Fruit fly (Drosophila melanogaster) whole organism, prepupa: ENCODE measurements around the gene CG7362.

Experiments used
- Blimp-1 ChIP-seq: fragments of 200-800 bp; sonication (Bioruptor generic); optimal IDR thresholded peaks from 3 replicates; lab custom pipeline; 2017; ENCODE audit warnings: missing biosample characterization, missing genetic modification characterization, mild to moderate bottlenecking, moderate library complexity, missing genetic modification reagents
- CG10669 ChIP-seq: fragments of 200-800 bp; sonication (Bioruptor generic); optimal IDR thresholded peaks from 3 replicates; lab custom pipeline; 2018; ENCODE audit warnings: missing biosample characterization, mild to moderate bottlenecking, missing genetic modification characterization, moderate library complexity
- CG11294 ChIP-seq: fragments of 200-800 bp; sonication (Bioruptor generic); IDR thresholded peaks from 2 replicates; pipeline ENCODE4 v1.3.6; 2022; ENCODE audit warnings: missing biosample characterization, missing genetic modification characterization
- CG11762 ChIP-seq: fragments of 200-800 bp; sonication (Bioruptor generic); optimal IDR thresholded peaks from 3 replicates; lab custom pipeline; 2016; ENCODE audit warnings: missing biosample characterization, missing genetic modification characterization; ENCODE audit not compliant: insufficient read depth
- CG11902 ChIP-seq: fragments of 200-800 bp; sonication (Bioruptor generic); optimal IDR thresholded peaks from 3 replicates; lab custom pipeline; 2016; ENCODE audit warnings: missing biosample characterization, missing genetic modification characterization
- CG1621 ChIP-seq: fragments of 200-800 bp; sonication (Bioruptor generic); optimal IDR thresholded peaks from 3 replicates; lab custom pipeline; 2018; ENCODE audit warnings: missing biosample characterization, mild to moderate bottlenecking, missing genetic modification characterization
- CG16779 ChIP-seq: fragments of 200-800 bp; sonication (Bioruptor generic); optimal IDR thresholded peaks from 3 replicates; lab custom pipeline; 2017; ENCODE audit warnings: missing biosample characterization, mild to moderate bottlenecking, missing genetic modification characterization
- CG31627 ChIP-seq: fragments of 200-800 bp; sonication (Bioruptor generic); optimal IDR thresholded peaks from 3 replicates; lab custom pipeline; 2016; ENCODE audit warnings: missing biosample characterization, missing genetic modification characterization
- CG32006 ChIP-seq: fragments of 200-800 bp; sonication (Bioruptor generic); optimal IDR thresholded peaks from 3 replicates; lab custom pipeline; 2017; ENCODE audit warnings: missing biosample characterization, mild to moderate bottlenecking, missing genetic modification characterization
- CG34406 ChIP-seq: fragments of 200-800 bp; sonication (Bioruptor generic); optimal IDR thresholded peaks from 3 replicates; lab custom pipeline; 2016; ENCODE audit warnings: missing biosample characterization, missing genetic modification characterization
- CG3919 ChIP-seq: fragments of 200-800 bp; sonication (Bioruptor generic); optimal IDR thresholded peaks from 3 replicates; lab custom pipeline; 2016; ENCODE audit warnings: missing biosample characterization, missing genetic modification characterization
- CG4318 ChIP-seq: fragments of 200-800 bp; sonication (Bioruptor generic); optimal IDR thresholded peaks from 3 replicates; lab custom pipeline; 2017; ENCODE audit warnings: missing biosample characterization, mild to moderate bottlenecking, missing genetic modification characterization
- CG6792 ChIP-seq: fragments of 200-800 bp; sonication (Bioruptor generic); optimal IDR thresholded peaks from 3 replicates; lab custom pipeline; 2016; ENCODE audit warnings: missing biosample characterization, missing genetic modification characterization
- CG6808 ChIP-seq: fragments of 200-800 bp; sonication (Bioruptor generic); optimal IDR thresholded peaks from 3 replicates; lab custom pipeline; 2017; ENCODE audit warnings: missing biosample characterization, missing genetic modification characterization, mild to moderate bottlenecking, moderate library complexity, missing genetic modification reagents
- CG6854 ChIP-seq: fragments of 200-800 bp; sonication (Bioruptor generic); optimal IDR thresholded peaks from 2 replicates; lab custom pipeline; 2017; ENCODE audit warnings: missing biosample characterization, mild to moderate bottlenecking, missing genetic modification characterization
- CG7368 ChIP-seq: fragments of 200-800 bp; sonication (Bioruptor generic); optimal IDR thresholded peaks from 3 replicates; lab custom pipeline; 2016; ENCODE audit warnings: missing biosample characterization, missing genetic modification characterization
- CG8119 ChIP-seq: fragments of 200-800 bp; sonication (Bioruptor generic); IDR thresholded peaks from 3 replicates; pipeline ENCODE4 v1.3.6; 2022; ENCODE audit warnings: missing biosample characterization, missing genetic modification characterization
- CG8319 ChIP-seq: fragments of 200-800 bp; sonication (Bioruptor generic); optimal IDR thresholded peaks from 3 replicates; lab custom pipeline; 2016; ENCODE audit warnings: missing biosample characterization, missing genetic modification characterization
- CG8632 ChIP-seq: fragments of 200-800 bp; sonication (Bioruptor generic); optimal IDR thresholded peaks from 3 replicates; lab custom pipeline; 2016; ENCODE audit warnings: missing biosample characterization, missing genetic modification characterization
- CG9139 ChIP-seq: fragments of 200-800 bp; sonication (Bioruptor generic); optimal IDR thresholded peaks from 3 replicates; lab custom pipeline; 2017; ENCODE audit warnings: missing biosample characterization, mild to moderate bottlenecking, missing genetic modification characterization
- Eip75B ChIP-seq: fragments of 200-800 bp; sonication (Bioruptor generic); optimal IDR thresholded peaks from 3 replicates; lab custom pipeline; 2016; ENCODE audit warnings: missing biosample characterization, missing genetic modification characterization
- Eip78C ChIP-seq: fragments of 200-800 bp; sonication (Bioruptor generic); peaks from one replicate; lab custom pipeline; 2016; ENCODE audit warnings: missing biosample characterization, missing genetic modification characterization
- Eip93F ChIP-seq: fragments of 200-800 bp; sonication (Bioruptor generic); optimal IDR thresholded peaks from 2 replicates; lab custom pipeline; 2016; ENCODE audit warnings: missing biosample characterization, mild to moderate bottlenecking, missing genetic modification characterization
- Ets21C ChIP-seq: fragments of 200-800 bp; sonication (Bioruptor generic); optimal IDR thresholded peaks from 3 replicates; lab custom pipeline; 2016; ENCODE audit warnings: missing biosample characterization, missing genetic modification characterization
- Ets96B ChIP-seq: fragments of 200-800 bp; optimal IDR thresholded peaks from 2 replicates; lab custom pipeline; 2019; ENCODE audit warnings: missing biosample characterization, mild to moderate bottlenecking, missing genetic modification characterization, moderate library complexity
- Gug ChIP-seq: fragments of 200-800 bp; sonication (Bioruptor generic); IDR thresholded peaks from 2 replicates; pipeline ENCODE4 v1.3.6; 2022; ENCODE audit warnings: missing biosample characterization, missing genetic modification characterization
- Hr38 ChIP-seq: sonication (Bioruptor generic); optimal IDR thresholded peaks from 2 replicates; lab custom pipeline; 2016; ENCODE audit warnings: missing biosample characterization, missing genetic modification characterization
- Hr39 ChIP-seq: fragments of 200-800 bp; sonication (Bioruptor generic); optimal IDR thresholded peaks from 2 replicates; lab custom pipeline; 2016; ENCODE audit warnings: missing biosample characterization, missing genetic modification characterization
- Lpt ChIP-seq: fragments of 200-800 bp; sonication (Bioruptor generic); optimal IDR thresholded peaks from 3 replicates; lab custom pipeline; 2016; ENCODE audit warnings: missing biosample characterization, missing genetic modification characterization
- OdsH ChIP-seq: fragments of 200-800 bp; sonication (Bioruptor generic); optimal IDR thresholded peaks from 3 replicates; lab custom pipeline; 2016; ENCODE audit warnings: missing biosample characterization, missing genetic modification characterization
- Smox ChIP-seq: fragments of 200-800 bp; sonication (Bioruptor generic); optimal IDR thresholded peaks from 3 replicates; lab custom pipeline; 2016; ENCODE audit warnings: missing biosample characterization, missing genetic modification characterization
- Sox14 ChIP-seq: fragments of 200-800 bp; sonication (Bioruptor generic); optimal IDR thresholded peaks from 3 replicates; lab custom pipeline; 2016; ENCODE audit warnings: missing biosample characterization, missing genetic modification characterization
- Sox15 ChIP-seq: fragments of 200-800 bp; sonication (Bioruptor generic); optimal IDR thresholded peaks from 3 replicates; lab custom pipeline; 2016; ENCODE audit warnings: missing biosample characterization, missing genetic modification characterization
- dac ChIP-seq: fragments of 200-800 bp; sonication (Bioruptor generic); optimal IDR thresholded peaks from 2 replicates; lab custom pipeline; 2017; ENCODE audit warnings: missing biosample characterization, mild to moderate bottlenecking, missing genetic modification characterization
- dsx ChIP-seq: fragments of 200-800 bp; optimal IDR thresholded peaks from 3 replicates; lab custom pipeline; 2019; ENCODE audit warnings: missing biosample characterization, mild to moderate bottlenecking, missing genetic modification characterization, moderate library complexity; ENCODE audit not compliant: poor library complexity, severe bottlenecking
- eg ChIP-seq: fragments of 200-800 bp; sonication (Bioruptor generic); IDR thresholded peaks from 3 replicates; pipeline ENCODE4 v1.3.6; 2022; ENCODE audit warnings: missing biosample characterization, missing genetic modification characterization
- esn ChIP-seq: fragments of 200-800 bp; sonication (Bioruptor generic); optimal IDR thresholded peaks from 2 replicates; lab custom pipeline; 2016; ENCODE audit warnings: missing biosample characterization, mild to moderate bottlenecking, missing genetic modification characterization, moderate library complexity
- fd85E ChIP-seq: fragments of 200-800 bp; sonication (Bioruptor generic); optimal IDR thresholded peaks from 3 replicates; lab custom pipeline; 2016; ENCODE audit warnings: missing biosample characterization, missing genetic modification characterization
- fkh ChIP-seq: fragments of 200-800 bp; sonication (Bioruptor generic); optimal IDR thresholded peaks from 3 replicates; lab custom pipeline; 2017; ENCODE audit warnings: missing biosample characterization, mild to moderate bottlenecking, missing genetic modification characterization, moderate library complexity
- lz ChIP-seq: fragments of 200-800 bp; sonication (Bioruptor generic); optimal IDR thresholded peaks from 3 replicates; lab custom pipeline; 2016; ENCODE audit warnings: missing biosample characterization, missing genetic modification characterization
- net ChIP-seq: fragments of 200-800 bp; sonication (Bioruptor generic); optimal IDR thresholded peaks from 3 replicates; lab custom pipeline; 2016; ENCODE audit warnings: missing biosample characterization, missing genetic modification characterization
- pdm3 ChIP-seq: fragments of 200-800 bp; sonication (Bioruptor generic); optimal IDR thresholded peaks from 3 replicates; lab custom pipeline; 2016; ENCODE audit warnings: missing biosample characterization, missing genetic modification characterization
- salr ChIP-seq, 2 experiments: fragments of 200-800 bp; sonication (Bioruptor generic); optimal IDR thresholded peaks; 3 replicates each; lab custom pipeline; 2016 to 2018; ENCODE audit warnings: missing biosample characterization in 2 of 2, missing genetic modification characterization in 2 of 2, mild to moderate bottlenecking in 1 of 2
- ss ChIP-seq, 2 experiments: fragments of 200-800 bp; sonication (Bioruptor generic); optimal IDR thresholded peaks; 2 replicates in 1 of 2; 3 replicates in 1 of 2; lab custom pipeline; 2017 to 2018; ENCODE audit warnings: mild to moderate bottlenecking in 2 of 2, missing biosample characterization in 2 of 2, missing genetic modification characterization in 2 of 2, moderate library complexity in 1 of 2
- svp ChIP-seq: fragments of 200-800 bp; sonication (Bioruptor generic); peaks from one replicate; lab custom pipeline; 2016; ENCODE audit warnings: missing biosample characterization, missing genetic modification characterization
- vri ChIP-seq: fragments of 200-800 bp; sonication (Bioruptor generic); optimal IDR thresholded peaks from 3 replicates; lab custom pipeline; 2016; ENCODE audit warnings: missing biosample characterization, mild to moderate bottlenecking, missing genetic modification characterization

The CG7362 gene

DNA sequence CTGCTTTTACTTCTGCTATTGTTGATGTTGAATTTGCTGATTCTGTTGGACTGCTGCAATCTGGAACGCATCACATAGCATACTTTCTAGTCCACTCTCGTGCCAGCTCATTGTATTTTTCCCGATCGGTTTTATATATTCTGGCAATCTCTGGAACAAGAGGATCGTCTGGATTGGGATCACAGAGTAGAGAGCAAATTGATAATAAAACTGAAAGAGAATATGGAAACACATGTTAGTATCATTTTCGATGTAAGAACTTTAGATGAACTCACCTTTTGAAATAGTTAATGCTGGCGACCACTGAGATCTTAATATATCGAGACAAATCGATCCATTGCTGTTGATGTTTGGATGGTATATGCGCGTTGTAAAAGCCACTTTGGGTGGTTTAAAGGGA, 20.8 kb downstream of the CG7362 start:
- TF ChIP-seq CG8632 (GFP tag; lab: Kevin White, UChicago): no peak
- peak; percentile 92 for TF ChIP-seq svp
- TF ChIP-seq, all 60 proteins: peak for 1

DNA sequence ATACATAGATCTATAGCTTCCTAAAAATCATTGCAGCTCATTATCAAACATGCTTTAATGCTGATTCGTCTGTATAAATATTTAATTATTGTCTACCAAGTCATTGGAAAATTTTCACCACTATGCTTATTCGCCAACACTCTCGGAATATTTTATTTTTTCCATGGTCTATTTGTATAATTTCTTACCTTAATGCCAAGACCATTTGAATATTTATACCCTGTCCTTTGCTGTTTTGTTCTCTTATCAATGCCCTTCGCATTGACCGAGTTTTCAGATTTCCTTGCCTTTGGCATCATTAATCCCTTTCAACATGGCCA, 22.5 kb downstream of the CG7362 start:
- peak; percentile 84 for TF ChIP-seq Eip78C
- TF ChIP-seq svp: peak; percentile 46
- peak; percentile 46 for TF ChIP-seq esn (GFP tag; lab: Kevin White, UChicago)
- TF ChIP-seq CG10669 (GFP tag; lab: Kevin White, UChicago): peak; percentile 12
- peak; percentile 33 for TF ChIP-seq Smox (GFP tag; lab: Kevin White, UChicago)
- no peak for TF ChIP-seq CG6808 (GFP tag; lab: Kevin White, UChicago)
- no peak for TF ChIP-seq CG8632 (GFP tag; lab: Kevin White, UChicago)
- no peak for TF ChIP-seq Eip75B (GFP tag; lab: Kevin White, UChicago)
- peak; percentile 7 for TF ChIP-seq Ets96B (tag; lab: Kevin White, UChicago)
- 0 out of 3 replicates have a peak, but pooled peaks have one; percentile 7 for TF ChIP-seq CG8119 (GFP tag; lab: Robert Waterston, UW)

DNA sequence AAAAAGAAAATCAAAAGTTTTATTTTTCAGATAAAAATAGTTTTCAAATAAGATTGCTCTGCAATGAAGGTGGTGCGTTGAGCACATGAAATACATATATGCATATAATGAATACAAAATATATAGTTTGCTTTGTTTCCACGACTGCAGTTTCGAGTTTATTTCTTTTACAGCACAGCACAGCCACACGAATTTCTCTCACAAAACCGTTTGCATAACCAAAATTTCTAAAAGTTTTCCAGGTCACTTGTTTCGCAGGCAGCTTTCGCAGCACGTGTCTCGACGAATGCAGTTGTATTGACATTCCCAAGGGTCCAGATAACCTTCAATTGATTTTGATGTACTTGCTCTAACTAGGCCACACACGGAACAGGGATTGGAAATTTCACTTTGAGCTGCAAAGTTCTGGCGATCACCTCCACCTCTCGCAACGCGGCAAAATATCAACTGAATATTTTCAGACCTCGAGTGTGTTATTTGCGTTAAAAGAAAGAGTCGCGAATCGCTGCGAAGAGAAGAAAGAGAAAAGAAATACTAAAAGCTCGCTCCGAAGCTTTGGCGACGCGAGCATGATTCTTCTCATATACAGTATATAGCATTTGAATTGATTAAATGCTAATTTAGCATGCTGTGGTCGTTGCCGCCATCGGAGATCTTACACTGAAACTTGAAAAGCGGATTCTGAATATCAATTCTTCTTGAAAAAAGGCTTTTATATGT, 23.0 kb downstream of the CG7362 start, which contains the start of gene CG7530:
TSS of gene CG7530 (minus strand) at position 449 of the 720 bp plus-strand sequence.
- peak; percentile 6 for TF ChIP-seq CG6792 (GFP tag; lab: Kevin White, UChicago)
- TF ChIP-seq fkh (GFP tag; lab: Kevin White, UChicago): no peak
- peak; percentile 22 for TF ChIP-seq Lpt (GFP tag; lab: Kevin White, UChicago)
- TF ChIP-seq Blimp-1 (GFP tag; lab: Kevin White, UChicago): no peak
- no peak for TF ChIP-seq CG6808 (GFP tag; lab: Kevin White, UChicago)
- no peak for TF ChIP-seq CG11294 (GFP tag; lab: Robert Waterston, UW)
- TF ChIP-seq dac (GFP tag; lab: Kevin White, UChicago): no peak
- TF ChIP-seq CG4318 (GFP tag; lab: Kevin White, UChicago): no peak
- no peak for TF ChIP-seq Eip93F
- peak; percentile 32 for TF ChIP-seq CG8319 (GFP tag; lab: Kevin White, UChicago)
- TF ChIP-seq CG16779 (tag; lab: Kevin White, UChicago): peak; percentile 28
- TF ChIP-seq net (GFP tag; lab: Kevin White, UChicago): no peak
- peak; percentile 4 for TF ChIP-seq Hr39 (GFP tag; lab: Kevin White, UChicago)
- TF ChIP-seq Eip75B (GFP tag; lab: Kevin White, UChicago): peak; percentile 30
- no peak for TF ChIP-seq ss (GFP tag; optimal IDR thresholded peaks at IDR 0.05; lab: Kevin White, UChicago)
- peak; percentile 7 for TF ChIP-seq CG31627 (GFP tag; lab: Kevin White, UChicago)
- no peak for TF ChIP-seq CG8632 (GFP tag; lab: Kevin White, UChicago)
- no peak for TF ChIP-seq CG10669 (GFP tag; lab: Kevin White, UChicago)
- no peak for TF ChIP-seq fd85E (GFP tag; lab: Kevin White, UChicago)
- TF ChIP-seq Sox14 (GFP tag; lab: Kevin White, UChicago): peak; percentile 50
- TF ChIP-seq vri: peak; percentile 33
- no peak for TF ChIP-seq Sox15 (GFP tag; lab: Kevin White, UChicago)
- TF ChIP-seq CG6854: no peak
- peak; percentile 18 for TF ChIP-seq lz (GFP tag; lab: Kevin White, UChicago)
- no peak for TF ChIP-seq Gug
- TF ChIP-seq CG3919 (GFP tag; lab: Kevin White, UChicago): peak; percentile 47
- TF ChIP-seq svp: peak; percentile 82
- no peak for TF ChIP-seq Ets21C (GFP tag; lab: Kevin White, UChicago)
- no peak for TF ChIP-seq dsx
- peak; percentile 1 for TF ChIP-seq CG34406 (GFP tag; lab: Kevin White, UChicago)
- peak; percentile 66; the same call in 1 of the 3 replicates for TF ChIP-seq eg
- no peak for TF ChIP-seq CG9139
- peak; percentile 4 for TF ChIP-seq CG11762 (GFP tag; lab: Kevin White, UChicago)
- no peak for TF ChIP-seq Hr38 (GFP tag; lab: Kevin White, UChicago)
- peak; percentile 14 for TF ChIP-seq CG32006 (GFP tag; lab: Kevin White, UChicago)
- no peak for TF ChIP-seq salr (GFP tag; optimal IDR thresholded peaks at IDR 0.05; lab: Kevin White, UChicago)
- peak; percentile 8 for TF ChIP-seq pdm3
- TF ChIP-seq CG1621 (tag; lab: Kevin White, UChicago): no peak
- TF ChIP-seq CG11902 (GFP tag; lab: Kevin White, UChicago): no peak
- peak; percentile 40 for TF ChIP-seq OdsH (GFP tag; lab: Kevin White, UChicago)
- peak; percentile 11 for TF ChIP-seq CG7368
